Worm (Caenorhabditis elegans): Measurements from ENCODE around the gene srbc-7.

Gene srbc-7

ce11 chrV:7506207-7506606 is 18.8 kb upstream of the srbc-7 start:
- TF ChIP-seq him-1 (tag; optimal IDR thresholded peaks at IDR 0.05): no peak
- no peak for TF ChIP-seq W03F9.2 (tag; optimal IDR thresholded peaks at IDR 0.05)
- TF ChIP-seq dao-5 (tag; optimal IDR thresholded peaks at IDR 0.05): no peak

- no peak for TF ChIP-seq W03F9.2 (tag; optimal IDR thresholded peaks at IDR 0.05)
- TF ChIP-seq him-1 (tag; optimal IDR thresholded peaks at IDR 0.05): no peak
- TF ChIP-seq dao-5 (tag; optimal IDR thresholded peaks at IDR 0.05): no peak
Measured at ce11 chrV:7504271-7504670, 16.9 kb upstream of the srbc-7 start, which contains the start of gene srh-229. TSS of gene srh-229 (minus strand) at chrV:7504371.

ce11 chrV:7501194-7501593 is 13.8 kb upstream of the srbc-7 start:
- no peak for TF ChIP-seq him-1 (tag; optimal IDR thresholded peaks at IDR 0.05)
- TF ChIP-seq dao-5 (tag; optimal IDR thresholded peaks at IDR 0.05): no peak
- no peak for TF ChIP-seq W03F9.2 (tag; optimal IDR thresholded peaks at IDR 0.05)

- TF ChIP-seq W03F9.2 (tag; optimal IDR thresholded peaks at IDR 0.05) (no peak), him-1 (tag; optimal IDR thresholded peaks at IDR 0.05) (no peak), dao-5 (tag; optimal IDR thresholded peaks at IDR 0.05) (no peak)
Measured at ce11 chrV:7497440-7497839, 10.0 kb upstream of the srbc-7 start, which contains the start of gene srh-79. TSS of gene srh-79 (plus strand) at chrV:7497740.

- TF ChIP-seq him-1 (tag; optimal IDR thresholded peaks at IDR 0.05) (no peak), dao-5 (tag; optimal IDR thresholded peaks at IDR 0.05) (no peak), W03F9.2 (tag; optimal IDR thresholded peaks at IDR 0.05) (no peak)
Measured at ce11 chrV:7495189-7495588, 7.8 kb upstream of the srbc-7 start, which contains the start of gene srbc-11. TSS of gene srbc-11 (minus strand) at chrV:7495289.

ce11 chrV:7492924-7493323 is 5.5 kb upstream of the srbc-7 start, which contains the start of gene srbc-10:
TSS of gene srbc-10 (minus strand) at chrV:7493024.
- TF ChIP-seq dao-5 (tag; optimal IDR thresholded peaks at IDR 0.05): no peak
- TF ChIP-seq him-1 (tag; optimal IDR thresholded peaks at IDR 0.05): no peak
- no peak for TF ChIP-seq W03F9.2 (tag; optimal IDR thresholded peaks at IDR 0.05)

ce11 chrV:7490340-7490739 is 2.9 kb upstream of the srbc-7 start, which contains the start of gene srbc-9:
TSS of gene srbc-9 (minus strand) at chrV:7490440.
- TF ChIP-seq him-1 (tag; optimal IDR thresholded peaks at IDR 0.05) (no peak), dao-5 (tag; optimal IDR thresholded peaks at IDR 0.05) (no peak), W03F9.2 (tag; optimal IDR thresholded peaks at IDR 0.05) (no peak)

ce11 chrV:7485000-7485399 is 2.4 kb downstream of the srbc-7 start, which contains the start of gene srbc-8:
TSS of gene srbc-8 (minus strand) at chrV:7485100.
- no peak for TF ChIP-seq dao-5 (tag; optimal IDR thresholded peaks at IDR 0.05)

- TF ChIP-seq him-1 (tag; optimal IDR thresholded peaks at IDR 0.05) (no peak), W03F9.2 (tag; optimal IDR thresholded peaks at IDR 0.05) (no peak), dao-5 (tag; optimal IDR thresholded peaks at IDR 0.05) (no peak)
Measured at ce11 chrV:7480949-7481348, 6.5 kb downstream of the srbc-7 start, which contains the start of gene C18B10.6. TSS of gene C18B10.6 (minus strand) at chrV:7481049.

ce11 chrV:7478404-7478803 is 9.0 kb downstream of the srbc-7 start, which contains the start of gene str-190:
TSS of gene str-190 (minus strand) at chrV:7478504.
- no peak for TF ChIP-seq him-1 (tag; optimal IDR thresholded peaks at IDR 0.05)
- no peak for TF ChIP-seq W03F9.2 (tag; optimal IDR thresholded peaks at IDR 0.05)
- TF ChIP-seq dao-5 (tag; optimal IDR thresholded peaks at IDR 0.05): no peak

ce11 chrV:7476766-7477165 is 10.7 kb downstream of the srbc-7 start, which contains the start of gene srh-125:
TSS of gene srh-125 (minus strand) at chrV:7476866.
- TF ChIP-seq W03F9.2 (tag; optimal IDR thresholded peaks at IDR 0.05) (no peak), him-1 (tag; optimal IDR thresholded peaks at IDR 0.05) (no peak), dao-5 (tag; optimal IDR thresholded peaks at IDR 0.05) (no peak)

ce11 chrV:7472815-7473214 is 14.6 kb downstream of the srbc-7 start, which contains the start of gene str-28:
TSS of gene str-28 (minus strand) at chrV:7472915.
- TF ChIP-seq him-1 (tag; optimal IDR thresholded peaks at IDR 0.05) (no peak), dao-5 (tag; optimal IDR thresholded peaks at IDR 0.05) (no peak), W03F9.2 (tag; optimal IDR thresholded peaks at IDR 0.05) (no peak)

ce11 chrV:7465509-7465908 is 21.9 kb downstream of the srbc-7 start, which contains the start of gene F25E5.1:
TSS of gene F25E5.1 (plus strand) at chrV:7465884.
- no peak for TF ChIP-seq W03F9.2 (tag; optimal IDR thresholded peaks at IDR 0.05)
- no peak for TF ChIP-seq him-1 (tag; optimal IDR thresholded peaks at IDR 0.05)
- no peak for TF ChIP-seq dao-5 (tag; optimal IDR thresholded peaks at IDR 0.05)

- TF ChIP-seq him-1 (tag; optimal IDR thresholded peaks at IDR 0.05) (no peak), dao-5 (tag; optimal IDR thresholded peaks at IDR 0.05) (no peak), W03F9.2 (tag; optimal IDR thresholded peaks at IDR 0.05) (no peak)
Measured at ce11 chrV:7464696-7465095, 22.7 kb downstream of the srbc-7 start, which contains the start of gene srh-89. TSS of gene srh-89 (minus strand) at chrV:7464796.

- TF ChIP-seq him-1 (tag; optimal IDR thresholded peaks at IDR 0.05) (no peak), dao-5 (tag; optimal IDR thresholded peaks at IDR 0.05) (no peak), W03F9.2 (tag; optimal IDR thresholded peaks at IDR 0.05) (no peak)
Measured at ce11 chrV:7460898-7461297, 26.5 kb downstream of the srbc-7 start, which contains the start of gene srh-92. TSS of gene srh-92 (minus strand) at chrV:7460998.
